Fruit fly (Drosophila melanogaster) S2 (cell line): ENCODE measurements around the gene tnc.

ENCODE experiments used
- CG8478 ChIP-seq: fragments of >200 bp; optimal IDR thresholded peaks from 2 replicates; lab custom pipeline; 2018
- CTCF ChIP-seq, 2 experiments: fragments of >200 bp; optimal IDR thresholded peaks; 2 replicates each; lab custom pipeline; 2018

DNA sequence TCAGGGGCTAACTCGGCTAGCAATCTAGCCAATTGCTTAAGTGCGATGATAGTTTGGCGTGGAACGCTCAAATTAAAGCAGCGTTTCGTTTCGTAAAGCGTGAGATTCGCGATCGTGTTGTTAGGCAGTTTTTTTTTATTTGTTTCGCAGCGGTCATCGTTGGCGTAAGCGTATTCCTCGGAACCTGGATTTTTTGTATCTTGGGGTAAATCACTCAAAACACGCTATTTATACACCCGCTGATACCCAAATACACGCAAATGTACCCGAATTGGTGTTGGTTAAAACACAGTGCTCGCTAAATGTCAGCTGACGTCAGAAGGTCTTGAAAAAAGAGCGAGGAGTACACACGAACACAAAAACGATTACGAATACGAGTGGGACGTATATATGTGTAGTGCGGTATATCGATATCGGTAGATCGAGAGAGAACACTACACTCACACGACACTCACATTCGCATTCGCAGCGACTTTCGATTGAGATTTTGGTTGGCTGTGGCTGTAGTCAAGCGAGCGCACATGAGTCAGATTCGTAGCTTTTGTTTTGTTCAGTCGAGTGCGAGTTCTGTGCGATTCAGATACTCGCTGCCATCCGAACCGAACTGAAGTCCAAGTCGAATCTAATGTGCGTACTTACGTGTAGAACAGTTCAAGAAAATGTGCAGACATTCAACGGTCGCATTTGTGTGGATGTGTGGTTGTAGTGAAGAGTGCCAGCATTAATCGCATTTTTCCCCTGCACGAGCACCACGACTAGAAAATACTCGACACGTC is 65.7 kb downstream of the tnc start:
- TF ChIP-seq CTCF (optimal IDR thresholded peaks at IDR 0.05; lab: Kevin White, UChicago) (no peak), CG8478 (lab: Kevin White, UChicago) (no peak)
